Worm (Caenorhabditis elegans) whole organism, L4/young adult: ENCODE results near the gene F18A12.7.

ENCODE experiments used
- W03F9.2 ChIP-seq: fragments of 150-350 bp; optimal IDR thresholded peaks from 2 replicates; lab custom pipeline; 2014; ENCODE audit warnings: missing biosample characterization, missing genetic modification characterization
- dao-5 ChIP-seq: sonication (generic microtip); optimal IDR thresholded peaks from 2 replicates; lab custom pipeline; 2016; ENCODE audit warnings: missing genotype, missing genetic modification characterization, moderate library complexity, missing compliant biosample characterization
- him-1 ChIP-seq: sonication (generic microtip); optimal IDR thresholded peaks from 2 replicates; lab custom pipeline; 2016; ENCODE audit warnings: missing genotype, missing genetic modification reagents, missing genetic modification characterization, missing compliant biosample characterization

DNA sequence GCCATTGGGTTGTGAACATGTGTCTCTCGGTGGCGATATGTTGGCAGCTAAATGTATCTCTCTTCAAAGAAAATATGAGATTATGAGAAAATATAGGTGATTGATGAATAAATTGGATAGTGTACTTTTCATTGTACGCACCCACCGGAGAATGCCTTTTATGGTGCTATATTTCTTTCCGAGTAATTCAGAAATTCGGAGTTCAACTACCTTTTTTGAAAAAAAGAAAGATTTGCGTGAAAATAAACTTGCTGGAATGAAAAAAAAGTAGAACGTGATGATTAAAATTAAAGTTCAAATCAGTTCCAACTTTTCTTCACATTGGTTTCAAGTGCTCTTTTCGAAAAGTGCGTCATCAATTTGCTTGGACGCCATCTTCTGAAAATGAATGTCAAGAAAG, 10.7 kb downstream of the F18A12.7 start, which contains the start of gene nep-8:
- TF ChIP-seq W03F9.2 (no peak), dao-5 (tag; lab: Kevin White, UChicago) (no peak), him-1 (tag; lab: Kevin White, UChicago) (no peak)
